Fruit fly (Drosophila melanogaster): Measurements from ENCODE around the gene Cpr72Ea.

DNA sequence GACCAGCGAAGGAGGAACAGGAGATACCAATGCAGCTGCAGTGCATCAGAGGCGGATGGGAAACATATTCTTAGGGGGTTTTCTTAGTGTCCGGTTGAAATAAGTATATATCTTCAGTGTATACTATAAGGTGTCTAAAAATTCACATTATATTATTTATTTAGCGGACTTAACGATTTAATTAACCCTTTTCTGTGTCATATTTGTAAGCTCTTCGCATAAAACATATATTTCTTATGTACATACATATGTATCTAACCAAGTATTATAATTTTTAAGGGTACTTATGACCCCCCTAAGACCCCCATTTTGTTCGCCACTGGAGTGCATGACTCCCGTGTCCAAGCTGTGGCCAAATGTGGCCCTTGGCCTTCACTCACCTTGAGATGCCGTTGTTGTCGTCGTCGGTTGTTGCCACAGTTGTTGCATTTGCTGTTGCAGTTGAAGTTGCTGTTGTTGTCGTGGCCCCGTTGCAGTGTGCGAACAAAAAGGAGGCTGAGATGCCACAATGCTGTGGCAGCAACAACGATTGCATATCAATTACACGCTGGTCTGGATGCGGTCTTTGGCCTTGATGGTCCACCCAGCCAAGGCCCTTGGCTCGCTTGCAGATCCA is 1.1 kb upstream of the Cpr72Ea start:
- TF ChIP-seq usp (GFP tag; optimal IDR thresholded peaks at IDR 0.05) (no peak), psq (optimal IDR thresholded peaks at IDR 0.05) (no peak), pan (optimal IDR thresholded peaks at IDR 0.05) (no peak), EcR (GFP tag; optimal IDR thresholded peaks at IDR 0.05) (no peak), CG8478 (optimal IDR thresholded peaks at IDR 0.05) (no peak), Dll (optimal IDR thresholded peaks at IDR 0.05) (no peak)

Measured in whole organism.